Fruit fly (Drosophila melanogaster): Measurements from ENCODE around the gene Pus7.
A peak's percentile ranks its signal among the peaks of the same experiment; 100 is the strongest.

The Pus7 gene

DNA sequence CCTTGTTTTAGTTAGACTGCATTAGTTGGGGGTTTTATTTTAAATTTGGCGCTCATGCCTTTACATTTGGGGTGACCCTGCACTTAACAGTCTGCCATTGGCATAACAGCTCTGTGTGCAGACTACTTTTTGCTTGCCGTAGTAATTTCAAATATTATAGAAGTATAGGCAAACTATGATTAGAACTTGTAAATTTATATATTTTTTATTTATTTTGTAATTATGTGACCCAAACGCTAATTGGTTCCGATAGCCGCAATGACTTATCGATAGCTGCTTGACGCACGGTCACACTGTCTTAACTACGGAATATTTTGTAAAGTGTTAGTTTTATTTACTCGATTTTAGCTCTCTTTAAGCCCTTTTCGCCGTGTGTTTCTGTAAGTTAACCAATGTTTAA lies 34.9 kb downstream of the Pus7 start, which contains the start of gene rhea (continued):
- TF ChIP-seq prd (optimal IDR thresholded peaks at IDR 0.05) = no peak
- TF ChIP-seq prd (GFP tag; IDR thresholded peaks at IDR 0.05) = 0 out of 3 replicates have a peak, but pooled peaks have one; percentile 8
- TF ChIP-seq grau (tag; optimal IDR thresholded peaks at IDR 0.05) = peak; percentile 24
- peak; percentile 35; the same call in 1 of the 3 replicates for TF ChIP-seq CG7963 (GFP tag; IDR thresholded peaks at IDR 0.05; ENCODE audit: partially characterized antibody)
- TF ChIP-seq phol (tag; optimal IDR thresholded peaks at IDR 0.05) = peak; percentile 57
- no peak for TF ChIP-seq Dip3 (GFP tag; optimal IDR thresholded peaks at IDR 0.05)
- peak; percentile 73 for TF ChIP-seq sens (GFP tag)
- TF ChIP-seq kah (GFP tag; optimal IDR thresholded peaks at IDR 0.05) = no peak
- peak; percentile 28 for TF ChIP-seq CTCF (GFP tag; optimal IDR thresholded peaks at IDR 0.05)
- TF ChIP-seq amos (GFP tag; IDR thresholded peaks at IDR 0.05; ENCODE audit: partially characterized antibody) = peak; percentile 84; the same call in 1 of the 2 replicates
- peak; percentile 98 for TF ChIP-seq CG15514 (GFP tag; optimal IDR thresholded peaks at IDR 0.05)
- no peak for TF ChIP-seq gro (GFP tag; optimal IDR thresholded peaks at IDR 0.05)
- peak; percentile 53 for TF ChIP-seq tin (GFP tag; optimal IDR thresholded peaks at IDR 0.05)
- TF ChIP-seq CG30020 (tag; optimal IDR thresholded peaks at IDR 0.05) = peak; percentile 1
- TF ChIP-seq tx (GFP tag; optimal IDR thresholded peaks at IDR 0.05) = peak; percentile 7
- TF ChIP-seq lola (GFP tag; optimal IDR thresholded peaks at IDR 0.05) = peak in 1 of 3 experiments; percentile 10
- TF ChIP-seq otp (GFP tag; IDR thresholded peaks at IDR 0.05) = peak; percentile 24; the same call in 1 of the 3 replicates
- TF ChIP-seq CG4820 (GFP tag; optimal IDR thresholded peaks at IDR 0.05) = peak; percentile 19
- TF ChIP-seq tup (GFP tag; optimal IDR thresholded peaks at IDR 0.05) = no peak
- no peak for TF ChIP-seq ERR (GFP tag; optimal IDR thresholded peaks at IDR 0.05)
- peak; percentile 76; the same call in 1 of the 4 replicates for TF ChIP-seq chinmo (GFP tag; IDR thresholded peaks at IDR 0.05; ENCODE audit: partially characterized antibody)
- peak; percentile 90 for TF ChIP-seq Dp (GFP tag; optimal IDR thresholded peaks at IDR 0.05)
- TF ChIP-seq CG7271 (tag; optimal IDR thresholded peaks at IDR 0.05) = no peak
- peak; percentile 74 for TF ChIP-seq inv (GFP tag; IDR thresholded peaks at IDR 0.05; ENCODE audit: partially characterized antibody)
- no peak for TF ChIP-seq CG2202 (tag; optimal IDR thresholded peaks at IDR 0.05)
- TF ChIP-seq sd (tag; optimal IDR thresholded peaks at IDR 0.05) = no peak
- TF ChIP-seq MBD-R2 (GFP tag; IDR thresholded peaks at IDR 0.05) = peak; percentile 50; the same call in 1 of the 2 replicates
- peak; percentile 61; the same call in 1 of the 2 replicates for TF ChIP-seq NFAT (GFP tag; IDR thresholded peaks at IDR 0.05)
- peak; percentile 28 for TF ChIP-seq Vsx1 (GFP tag; optimal IDR thresholded peaks at IDR 0.05)
- peak; percentile 42; the same call in 2 of the 3 replicates for TF ChIP-seq row (GFP tag; IDR thresholded peaks at IDR 0.05)
- TF ChIP-seq Spps (tag; optimal IDR thresholded peaks at IDR 0.05) = no peak
- TF ChIP-seq CG18476 (GFP tag; optimal IDR thresholded peaks at IDR 0.05) = peak; percentile 24
- peak; percentile 65 for TF ChIP-seq CG12391 (tag; optimal IDR thresholded peaks at IDR 0.05)
- TF ChIP-seq Pdp1 (GFP tag; optimal IDR thresholded peaks at IDR 0.05) = peak in 1 of 2 experiments; percentile 56
- TF ChIP-seq Six4 (GFP tag; optimal IDR thresholded peaks at IDR 0.05) = peak; percentile 30
- no peak for TF ChIP-seq Rx (GFP tag; IDR thresholded peaks at IDR 0.05)
- TF ChIP-seq CG13424 (tag; optimal IDR thresholded peaks at IDR 0.05) = peak; percentile 15
- peak; percentile 39; the same call in 1 of the 2 replicates for TF ChIP-seq slbo (GFP tag; IDR thresholded peaks at IDR 0.05)
- TF ChIP-seq B-H2 (GFP tag; optimal IDR thresholded peaks at IDR 0.05) = peak; percentile 11
- peak; percentile 57 for TF ChIP-seq CG17829 (tag; optimal IDR thresholded peaks at IDR 0.05)
- TF ChIP-seq CG13775 (GFP tag; optimal IDR thresholded peaks at IDR 0.05) = peak; percentile 37
- peak; percentile 40 for TF ChIP-seq Hr3 (GFP tag; optimal IDR thresholded peaks at IDR 0.05)
- no peak for TF ChIP-seq bab2 (GFP tag; optimal IDR thresholded peaks at IDR 0.05)
- TF ChIP-seq CG18262 (tag; optimal IDR thresholded peaks at IDR 0.05) = peak; percentile 34
- TF ChIP-seq CG12659 (GFP tag; optimal IDR thresholded peaks at IDR 0.05) = peak; percentile 68
- peak; percentile 57 for TF ChIP-seq CG42726 (GFP tag; IDR thresholded peaks at IDR 0.05; ENCODE audit: partially characterized antibody)
- TF ChIP-seq CG2116 (GFP tag; optimal IDR thresholded peaks at IDR 0.05) = peak; percentile 80
- TF ChIP-seq pan (optimal IDR thresholded peaks at IDR 0.05) = no peak
- no peak for TF ChIP-seq pan (GFP tag; optimal IDR thresholded peaks at IDR 0.05 in 1 of 2, IDR thresholded peaks at IDR 0.05 in 1 of 2)
- peak; percentile 41 for TF ChIP-seq lilli (GFP tag; optimal IDR thresholded peaks at IDR 0.05)

Measured in whole organism, embryonic.